Worm (Caenorhabditis elegans) whole organism, L1 larva: ENCODE data around the gene msp-36.

Experiments
- dpl-1 ChIP-seq, 3 experiments: fragments of 150-350 bp in 2 of 3; sonication (generic microtip) in 1 of 3; optimal IDR thresholded peaks; 2 replicates each; lab custom pipeline; 2014 to 2017; ENCODE audit warnings: missing biosample characterization in 3 of 3, missing genetic modification characterization in 3 of 3, missing genetic modification reagents in 3 of 3
- dsc-1 ChIP-seq: sonication (generic microtip); optimal IDR thresholded peaks from 2 replicates; lab custom pipeline; 2016; ENCODE audit warnings: mild to moderate bottlenecking, missing genetic modification characterization, missing compliant biosample characterization
- efl-1 ChIP-seq, 4 experiments: fragments of 150-350 bp; optimal IDR thresholded peaks in 3 of 4; peaks in 1 of 4; 1 replicate in 1 of 4; 2 replicates in 3 of 4; lab custom pipeline; 2014; ENCODE audit warnings: missing biosample characterization in 2 of 4, missing genetic modification characterization in 2 of 4, missing genetic modification reagents in 2 of 4
- jun-1 ChIP-seq: fragments of 150-350 bp; optimal IDR thresholded peaks from 2 replicates; lab custom pipeline; 2014; ENCODE audit warnings: missing biosample characterization, missing genetic modification reagents, missing genetic modification characterization
- nhr-12 ChIP-seq: sonication (generic microtip); optimal IDR thresholded peaks from 2 replicates; lab custom pipeline; 2017; ENCODE audit warnings: missing biosample characterization, missing genetic modification characterization
- nhr-237 ChIP-seq: fragments of 150-350 bp; optimal IDR thresholded peaks from 2 replicates; lab custom pipeline; 2014; ENCODE audit warnings: missing biosample characterization, missing genetic modification characterization
- nhr-76 ChIP-seq: sonication (generic microtip); optimal IDR thresholded peaks from 2 replicates; lab custom pipeline; 2017; ENCODE audit warnings: missing biosample characterization, missing genetic modification characterization
- skn-1 ChIP-seq: fragments of 150-350 bp; optimal IDR thresholded peaks from 2 replicates; lab custom pipeline; 2014; ENCODE audit warnings: missing biosample characterization, missing genetic modification characterization
- sup-37 ChIP-seq: fragments of 200-800 bp; sonication (Bioruptor generic); optimal IDR thresholded peaks from 2 replicates; lab custom pipeline; 2018; ENCODE audit warnings: mild to moderate bottlenecking, missing genetic modification characterization, missing compliant biosample characterization
- swsn-7 ChIP-seq: sonication (generic microtip); optimal IDR thresholded peaks from 2 replicates; lab custom pipeline; 2016; ENCODE audit warnings: missing genetic modification characterization, missing compliant biosample characterization
- zag-1 ChIP-seq: fragments of 150-350 bp; optimal IDR thresholded peaks from 2 replicates; lab custom pipeline; 2014; ENCODE audit warnings: missing biosample characterization, missing genetic modification characterization

ce11 chrIV:10068266-10068665 is 27.0 kb upstream of the msp-36 start:
- TF ChIP-seq sup-37 (GFP tag; lab: Kevin White, UChicago): no peak
- TF ChIP-seq efl-1 (optimal IDR thresholded peaks at IDR 0.05; lab: Kevin White, UChicago): no peak
- no peak for TF ChIP-seq efl-1 (GFP tag; optimal IDR thresholded peaks at IDR 0.05 in 1 of 2; lab: Kevin White, UChicago)
- no peak for TF ChIP-seq nhr-12
- TF ChIP-seq nhr-76 (tag; lab: Kevin White, UChicago): no peak
- no peak for TF ChIP-seq skn-1 (tag; lab: Kevin White, UChicago)
- no peak for TF ChIP-seq jun-1 (tag; lab: Kevin White, UChicago)
- TF ChIP-seq swsn-7 (tag; lab: Kevin White, UChicago): no peak
- TF ChIP-seq dsc-1 (tag; lab: Kevin White, UChicago): no peak
- no peak for TF ChIP-seq zag-1 (tag; lab: Kevin White, UChicago)
- TF ChIP-seq nhr-237 (tag; lab: Kevin White, UChicago): no peak
- TF ChIP-seq dpl-1 (GFP tag; optimal IDR thresholded peaks at IDR 0.05; lab: Kevin White, UChicago): no peak
